Fruit fly (Drosophila melanogaster): ENCODE data around the gene CG14693.

DNA sequence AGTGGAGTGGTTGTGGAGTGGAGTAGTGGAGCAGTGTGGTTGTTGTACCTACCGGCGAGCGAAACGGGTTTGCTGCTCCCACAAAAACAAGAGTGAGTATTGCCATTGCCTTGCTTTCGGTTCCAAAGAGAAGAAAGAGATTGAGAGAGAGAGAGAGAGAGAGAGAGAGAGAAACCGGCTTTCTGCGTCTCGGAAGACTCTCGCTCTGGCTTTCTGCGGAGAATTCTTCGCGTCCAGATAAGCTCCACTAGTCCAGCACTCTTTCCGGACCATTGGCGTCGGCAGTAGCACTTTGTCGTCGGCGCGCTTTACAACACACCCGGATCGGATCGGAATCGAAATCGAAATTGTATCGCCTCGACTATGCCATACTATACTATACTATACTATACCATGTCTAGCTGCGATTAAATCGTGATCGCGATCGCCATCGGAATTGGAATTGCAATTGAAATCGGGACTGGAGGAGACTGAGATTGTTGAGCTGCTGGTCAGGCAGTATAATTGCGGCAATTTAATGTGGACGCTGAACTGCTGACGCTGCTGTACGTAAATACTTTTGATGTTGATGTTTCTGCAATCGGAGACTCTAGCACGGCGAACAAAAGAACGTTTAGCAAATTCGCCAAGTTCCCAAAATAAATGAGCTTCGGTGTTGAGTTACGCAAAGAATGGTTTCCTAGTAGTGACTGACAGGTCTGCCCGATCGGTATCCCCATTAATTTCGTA lies 12.1 kb upstream of the CG14693 start, which contains the start of gene Cad86C:
- TF ChIP-seq CG14710 (tag; optimal IDR thresholded peaks at IDR 0.05) (no peak), tup (GFP tag; optimal IDR thresholded peaks at IDR 0.05) (no peak), CG12104 (GFP tag; optimal IDR thresholded peaks at IDR 0.05) (no peak), CG10321 (GFP tag; IDR thresholded peaks at IDR 0.05) (no peak), CG18011 (GFP tag; optimal IDR thresholded peaks at IDR 0.05) (no peak), wek (GFP tag; optimal IDR thresholded peaks at IDR 0.05) (no peak)
